Worm (Caenorhabditis elegans) whole organism, L3 larva: ENCODE data around the gene grl-10.

Source experiments
- R02D3.7 ChIP-seq: fragments of 150-350 bp; optimal IDR thresholded peaks from 2 replicates; lab custom pipeline; 2014; ENCODE audit warnings: missing biosample characterization, missing genetic modification characterization
- ZK546.5 ChIP-seq: sonication (generic microtip); optimal IDR thresholded peaks from 2 replicates; lab custom pipeline; 2017; ENCODE audit warnings: missing biosample characterization, missing genetic modification characterization
- ceh-28 ChIP-seq: fragments of 150-350 bp; optimal IDR thresholded peaks from 2 replicates; lab custom pipeline; 2014; ENCODE audit warnings: missing biosample characterization, missing genetic modification reagents, missing genetic modification characterization
- ceh-82 ChIP-seq: fragments of 150-350 bp; optimal IDR thresholded peaks from 2 replicates; lab custom pipeline; 2014; ENCODE audit warnings: missing biosample characterization, missing genetic modification characterization
- egl-5 ChIP-seq: fragments of 150-350 bp; optimal IDR thresholded peaks from 2 replicates; lab custom pipeline; 2017; ENCODE audit warnings: missing biosample characterization, missing genetic modification reagents, missing genetic modification characterization, inconsistent platforms
- elt-1 ChIP-seq: fragments of 150-350 bp; optimal IDR thresholded peaks from 2 replicates; lab custom pipeline; 2014; ENCODE audit warnings: missing biosample characterization, missing genetic modification characterization
- elt-2 ChIP-seq: sonication (generic microtip); optimal IDR thresholded peaks from 2 replicates; lab custom pipeline; 2016; ENCODE audit warnings: missing genetic modification reagents, mild to moderate bottlenecking, missing genetic modification characterization, missing compliant biosample characterization
- elt-3 ChIP-seq, 3 experiments: fragments of 150-350 bp in 1 of 3; sonication (generic microtip) in 2 of 3; optimal IDR thresholded peaks; 2 replicates in 2 of 3; 4 replicates in 1 of 3; lab custom pipeline; 2014 to 2017; ENCODE audit warnings: missing biosample characterization in 3 of 3, missing genetic modification characterization in 3 of 3
- fkh-10 ChIP-seq: sonication (generic microtip); optimal IDR thresholded peaks from 2 replicates; lab custom pipeline; 2017; ENCODE audit warnings: missing biosample characterization, missing genetic modification reagents, missing genetic modification characterization
- hmg-11 ChIP-seq: sonication (generic microtip); optimal IDR thresholded peaks from 2 replicates; lab custom pipeline; 2016; ENCODE audit warnings: missing genetic modification characterization, missing compliant biosample characterization
- jun-1 ChIP-seq: fragments of 150-350 bp; optimal IDR thresholded peaks from 2 replicates; lab custom pipeline; 2014; ENCODE audit warnings: missing biosample characterization, missing genetic modification reagents, missing genetic modification characterization
- lin-15B ChIP-seq: fragments of 150-350 bp; optimal IDR thresholded peaks from 2 replicates; lab custom pipeline; 2014; ENCODE audit warnings: missing biosample characterization, missing genetic modification characterization
- lin-39 ChIP-seq: fragments of 150-350 bp; optimal IDR thresholded peaks from 2 replicates; lab custom pipeline; 2018; ENCODE audit warnings: missing biosample characterization, missing genetic modification reagents, missing genetic modification characterization
- lsy-12 ChIP-seq: sonication (generic microtip); optimal IDR thresholded peaks from 2 replicates; lab custom pipeline; 2016; ENCODE audit warnings: mild to moderate bottlenecking, missing genetic modification characterization, missing compliant biosample characterization
- mdl-1 ChIP-seq: fragments of 150-350 bp; optimal IDR thresholded peaks from 2 replicates; lab custom pipeline; 2014; ENCODE audit warnings: missing biosample characterization, missing genetic modification characterization
- nfya-1 ChIP-seq: sonication (generic microtip); optimal IDR thresholded peaks from 2 replicates; lab custom pipeline; 2017; ENCODE audit warnings: missing genetic modification characterization, mild to moderate bottlenecking, missing compliant biosample characterization, antibody characterized with exemption, moderate library complexity; ENCODE audit not compliant: insufficient read depth
- nhr-11 ChIP-seq: fragments of 150-350 bp; optimal IDR thresholded peaks from 2 replicates; lab custom pipeline; 2014; ENCODE audit warnings: missing biosample characterization, missing genetic modification characterization
- nhr-12 ChIP-seq: fragments of 150-350 bp; optimal IDR thresholded peaks from 2 replicates; lab custom pipeline; 2014; ENCODE audit warnings: missing biosample characterization, missing genetic modification characterization
- nhr-23 ChIP-seq: fragments of 150-350 bp; optimal IDR thresholded peaks from 2 replicates; lab custom pipeline; 2014; ENCODE audit warnings: missing biosample characterization, missing genetic modification reagents, missing genetic modification characterization
- nhr-237 ChIP-seq: fragments of 150-350 bp; optimal IDR thresholded peaks from 2 replicates; lab custom pipeline; 2014; ENCODE audit warnings: missing biosample characterization, missing genetic modification characterization
- nhr-25 ChIP-seq: sonication (generic microtip); optimal IDR thresholded peaks from 2 replicates; lab custom pipeline; 2017; ENCODE audit warnings: missing biosample characterization, missing genetic modification characterization
- nhr-28 ChIP-seq: fragments of 150-350 bp; optimal IDR thresholded peaks from 2 replicates; lab custom pipeline; 2014; ENCODE audit warnings: missing biosample characterization, missing genetic modification characterization
- nhr-43 ChIP-seq: sonication (generic microtip); optimal IDR thresholded peaks from 2 replicates; lab custom pipeline; 2016; ENCODE audit warnings: mild to moderate bottlenecking, missing genetic modification characterization, missing compliant biosample characterization; ENCODE audit not compliant: poor library complexity, severe bottlenecking
- nhr-67 ChIP-seq: fragments of 150-350 bp; optimal IDR thresholded peaks from 2 replicates; lab custom pipeline; 2014; ENCODE audit warnings: missing biosample characterization, missing genetic modification characterization
- nhr-76 ChIP-seq: fragments of 150-350 bp; sonication (generic microtip); optimal IDR thresholded peaks from 5 replicates; lab custom pipeline; 2014; ENCODE audit warnings: missing biosample characterization, missing genetic modification characterization
- pha-4 ChIP-seq: fragments of 150-350 bp; optimal IDR thresholded peaks from 2 replicates; lab custom pipeline; 2014; ENCODE audit warnings: missing biosample characterization, missing genetic modification reagents, missing genetic modification characterization
- sea-2 ChIP-seq: fragments of 150-350 bp; sonication (generic microtip); optimal IDR thresholded peaks from 4 replicates; lab custom pipeline; 2014; ENCODE audit warnings: missing biosample characterization, missing genetic modification reagents, missing genetic modification characterization
- skn-1 ChIP-seq: fragments of 150-350 bp; optimal IDR thresholded peaks from 2 replicates; lab custom pipeline; 2014; ENCODE audit warnings: missing biosample characterization, missing genetic modification characterization
- snpc-4 ChIP-seq: fragments of 150-350 bp; optimal IDR thresholded peaks from 2 replicates; lab custom pipeline; 2014; ENCODE audit warnings: missing biosample characterization, missing genetic modification characterization
- tbx-2 ChIP-seq: sonication (generic microtip); optimal IDR thresholded peaks from 2 replicates; lab custom pipeline; 2016; ENCODE audit warnings: mild to moderate bottlenecking, missing genetic modification characterization, missing compliant biosample characterization
- unc-39 ChIP-seq: sonication (generic microtip); optimal IDR thresholded peaks from 4 replicates; lab custom pipeline; 2017; ENCODE audit warnings: missing biosample characterization, missing genetic modification characterization
- unc-62 ChIP-seq: fragments of 150-350 bp; sonication (generic microtip); optimal IDR thresholded peaks from 4 replicates; lab custom pipeline; 2014; ENCODE audit warnings: missing biosample characterization, missing genetic modification reagents, missing genetic modification characterization
- ztf-4 ChIP-seq: fragments of 150-350 bp; optimal IDR thresholded peaks from 2 replicates; lab custom pipeline; 2014; ENCODE audit warnings: missing biosample characterization, missing genetic modification characterization

grl-10 gene

DNA sequence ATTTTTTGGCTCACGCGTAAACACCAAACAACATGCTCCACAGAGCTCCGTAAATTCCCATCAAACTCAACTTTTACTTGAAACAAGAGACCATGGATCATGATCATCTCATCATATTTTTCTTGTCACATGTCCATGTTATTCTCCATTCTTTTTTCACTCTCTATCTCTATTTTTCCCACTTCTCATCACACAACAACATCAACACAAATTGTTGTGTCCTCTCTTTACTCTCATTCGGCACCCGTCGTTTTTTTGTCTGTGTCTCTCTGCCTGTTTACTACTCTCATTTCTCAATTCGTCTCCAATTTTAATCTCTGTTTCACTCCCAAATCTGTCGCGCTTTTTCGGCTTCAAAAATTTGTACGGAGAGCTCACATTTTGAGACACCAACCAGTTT is 15.1 kb upstream of the grl-10 start:
- no peak for TF ChIP-seq nhr-237 (tag; lab: Kevin White, UChicago)
- TF ChIP-seq nhr-76 (tag; lab: Kevin White, UChicago) = no peak
- TF ChIP-seq fkh-10 (GFP tag; lab: Kevin White, UChicago) = peak; percentile 38
- no peak for TF ChIP-seq ceh-28 (tag; lab: Kevin White, UChicago)
- peak; percentile 46 for TF ChIP-seq snpc-4
- TF ChIP-seq R02D3.7 = no peak
- peak; percentile 46 for TF ChIP-seq lin-39 (tag; lab: Kevin White, UChicago)
- TF ChIP-seq pha-4 (tag; lab: Kevin White, UChicago) = peak; percentile 61
- TF ChIP-seq nhr-28 (tag; lab: Kevin White, UChicago) = no peak
- peak; percentile 57 for TF ChIP-seq nfya-1 (tag; lab: Kevin White, UChicago)
- no peak for TF ChIP-seq tbx-2
- peak; percentile 42 for TF ChIP-seq hmg-11 (tag; lab: Kevin White, UChicago)
- no peak for TF ChIP-seq nhr-67 (tag; lab: Kevin White, UChicago)
- no peak for TF ChIP-seq lsy-12 (tag; lab: Kevin White, UChicago)
- peak; percentile 30 for TF ChIP-seq elt-1 (tag; lab: Kevin White, UChicago)
- peak; percentile 73 for TF ChIP-seq mdl-1 (tag; lab: Kevin White, UChicago)
- no peak for TF ChIP-seq ztf-4
- TF ChIP-seq nhr-12 = no peak
- peak; percentile 23 for TF ChIP-seq lin-15B (tag; lab: Kevin White, UChicago)
- peak; percentile 67 for TF ChIP-seq unc-62 (GFP tag; lab: Kevin White, UChicago)
- peak; percentile 79 for TF ChIP-seq egl-5 (tag; lab: Kevin White, UChicago)
- no peak for TF ChIP-seq elt-2 (tag; lab: Kevin White, UChicago)
- peak; percentile 31 for TF ChIP-seq nhr-23 (tag; lab: Kevin White, UChicago)

DNA sequence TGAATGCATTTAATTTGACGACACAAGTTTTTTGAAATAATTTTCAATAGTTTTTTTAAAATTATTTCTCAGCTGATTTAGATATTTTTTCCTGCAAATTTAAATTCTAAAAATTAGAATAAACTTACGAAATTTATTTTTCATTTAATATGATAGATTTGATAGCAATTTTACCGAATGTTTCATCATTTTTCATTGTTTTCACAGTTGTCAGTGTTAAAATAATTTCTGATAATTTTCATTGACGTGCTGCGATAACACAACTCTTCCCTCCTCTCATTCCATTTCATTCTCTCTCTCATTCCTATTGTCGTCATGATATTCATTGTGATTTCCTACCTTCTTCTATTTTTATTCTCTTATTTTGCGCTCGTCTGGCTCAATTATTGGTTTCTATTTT is 14.2 kb upstream of the grl-10 start, which contains the start of gene hint-3:
TSS of gene hint-3 (plus strand) at position 301 of the 400 bp plus-strand sequence.
- TF ChIP-seq elt-2 (tag; lab: Kevin White, UChicago) (peak; percentile 36), ZK546.5 (tag; lab: Kevin White, UChicago) (no peak)

- TF ChIP-seq unc-39 (no peak), nfya-1 (tag; lab: Kevin White, UChicago) (peak; percentile 83), elt-3 (tag; optimal IDR thresholded peaks at IDR 0.05; lab: Kevin White, UChicago) (no peak), nhr-67 (tag; lab: Kevin White, UChicago) (no peak)
- TF ChIP-seq, all 47 proteins: peak for 1
These were observed 12.4 kb upstream of the grl-10 start for ce11 chrV:7761906-7762305.

- TF ChIP-seq elt-1 (tag; lab: Kevin White, UChicago) = no peak
- TF ChIP-seq ceh-82 (tag; lab: Kevin White, UChicago) = no peak
These were observed 3.4 kb upstream of the grl-10 start, which contains the start of gene frpr-3 for ce11 chrV:7770961-7771360. Gene frpr-3, plus strand, starts transcription at chrV:7771261.

- TF ChIP-seq jun-1 (tag; lab: Kevin White, UChicago) = no peak
- no peak for TF ChIP-seq nhr-43 (tag; lab: Kevin White, UChicago)
- no peak for TF ChIP-seq skn-1 (tag; lab: Kevin White, UChicago)
- TF ChIP-seq nhr-11 (tag; lab: Kevin White, UChicago) = no peak
- TF ChIP-seq elt-3 (tag; optimal IDR thresholded peaks at IDR 0.05; lab: Kevin White, UChicago) = no peak
- TF ChIP-seq ZK546.5 (tag; lab: Kevin White, UChicago) = no peak
- no peak for TF ChIP-seq tbx-2
- no peak for TF ChIP-seq unc-62 (GFP tag; lab: Kevin White, UChicago)
- no peak for TF ChIP-seq nhr-25
- TF ChIP-seq lin-15B (tag; lab: Kevin White, UChicago) = no peak
- TF ChIP-seq sea-2 (GFP tag; lab: Kevin White, UChicago) = no peak
These were observed 698 bp upstream of the grl-10 start for ce11 chrV:7773647-7774046.
